Fruit fly (Drosophila melanogaster) whole organism, prepupa: ENCODE results near the gene Slh.

ENCODE experiments used
- Blimp-1 ChIP-seq: fragments of 200-800 bp; sonication (Bioruptor generic); optimal IDR thresholded peaks from 3 replicates; lab custom pipeline; 2017; ENCODE audit warnings: missing biosample characterization, missing genetic modification characterization, mild to moderate bottlenecking, moderate library complexity, missing genetic modification reagents
- CG10669 ChIP-seq: fragments of 200-800 bp; sonication (Bioruptor generic); optimal IDR thresholded peaks from 3 replicates; lab custom pipeline; 2018; ENCODE audit warnings: missing biosample characterization, mild to moderate bottlenecking, missing genetic modification characterization, moderate library complexity
- CG11294 ChIP-seq: fragments of 200-800 bp; sonication (Bioruptor generic); IDR thresholded peaks from 2 replicates; pipeline ENCODE4 v1.3.6; 2022; ENCODE audit warnings: missing biosample characterization, missing genetic modification characterization
- CG11762 ChIP-seq: fragments of 200-800 bp; sonication (Bioruptor generic); optimal IDR thresholded peaks from 3 replicates; lab custom pipeline; 2016; ENCODE audit warnings: missing biosample characterization, missing genetic modification characterization; ENCODE audit not compliant: insufficient read depth
- CG15336 ChIP-seq: fragments of 200-800 bp; sonication (Bioruptor generic); IDR thresholded peaks from 2 replicates; pipeline ENCODE4 v1.3.6; 2022; ENCODE audit warnings: missing biosample characterization, missing genetic modification characterization
- CG1621 ChIP-seq: fragments of 200-800 bp; sonication (Bioruptor generic); optimal IDR thresholded peaks from 3 replicates; lab custom pipeline; 2018; ENCODE audit warnings: missing biosample characterization, mild to moderate bottlenecking, missing genetic modification characterization
- CG3032 ChIP-seq: fragments of 200-800 bp; optimal IDR thresholded peaks from 2 replicates; lab custom pipeline; 2019; ENCODE audit warnings: missing biosample characterization, mild to moderate bottlenecking, missing genetic modification characterization, moderate library complexity
- CG31627 ChIP-seq: fragments of 200-800 bp; sonication (Bioruptor generic); optimal IDR thresholded peaks from 3 replicates; lab custom pipeline; 2016; ENCODE audit warnings: missing biosample characterization, missing genetic modification characterization
- CG34406 ChIP-seq: fragments of 200-800 bp; sonication (Bioruptor generic); optimal IDR thresholded peaks from 3 replicates; lab custom pipeline; 2016; ENCODE audit warnings: missing biosample characterization, missing genetic modification characterization
- CG3919 ChIP-seq: fragments of 200-800 bp; sonication (Bioruptor generic); optimal IDR thresholded peaks from 3 replicates; lab custom pipeline; 2016; ENCODE audit warnings: missing biosample characterization, missing genetic modification characterization
- CG4318 ChIP-seq: fragments of 200-800 bp; sonication (Bioruptor generic); optimal IDR thresholded peaks from 3 replicates; lab custom pipeline; 2017; ENCODE audit warnings: missing biosample characterization, mild to moderate bottlenecking, missing genetic modification characterization
- CG6163 ChIP-seq: fragments of 200-800 bp; sonication (Bioruptor generic); IDR thresholded peaks from 3 replicates; pipeline ENCODE4 v1.3.6; 2022; ENCODE audit warnings: missing biosample characterization, missing genetic modification characterization
- CG6792 ChIP-seq: fragments of 200-800 bp; sonication (Bioruptor generic); optimal IDR thresholded peaks from 3 replicates; lab custom pipeline; 2016; ENCODE audit warnings: missing biosample characterization, missing genetic modification characterization
- CG6808 ChIP-seq: fragments of 200-800 bp; sonication (Bioruptor generic); optimal IDR thresholded peaks from 3 replicates; lab custom pipeline; 2017; ENCODE audit warnings: missing biosample characterization, missing genetic modification characterization, mild to moderate bottlenecking, moderate library complexity, missing genetic modification reagents
- CG6854 ChIP-seq: fragments of 200-800 bp; sonication (Bioruptor generic); optimal IDR thresholded peaks from 2 replicates; lab custom pipeline; 2017; ENCODE audit warnings: missing biosample characterization, mild to moderate bottlenecking, missing genetic modification characterization
- CG8119 ChIP-seq: fragments of 200-800 bp; sonication (Bioruptor generic); IDR thresholded peaks from 3 replicates; pipeline ENCODE4 v1.3.6; 2022; ENCODE audit warnings: missing biosample characterization, missing genetic modification characterization
- CG8319 ChIP-seq: fragments of 200-800 bp; sonication (Bioruptor generic); optimal IDR thresholded peaks from 3 replicates; lab custom pipeline; 2016; ENCODE audit warnings: missing biosample characterization, missing genetic modification characterization
- CG9139 ChIP-seq: fragments of 200-800 bp; sonication (Bioruptor generic); optimal IDR thresholded peaks from 3 replicates; lab custom pipeline; 2017; ENCODE audit warnings: missing biosample characterization, mild to moderate bottlenecking, missing genetic modification characterization
- Eip78C ChIP-seq: fragments of 200-800 bp; sonication (Bioruptor generic); peaks from one replicate; lab custom pipeline; 2016; ENCODE audit warnings: missing biosample characterization, missing genetic modification characterization
- Ets96B ChIP-seq: fragments of 200-800 bp; optimal IDR thresholded peaks from 2 replicates; lab custom pipeline; 2019; ENCODE audit warnings: missing biosample characterization, mild to moderate bottlenecking, missing genetic modification characterization, moderate library complexity
- Hr38 ChIP-seq: sonication (Bioruptor generic); optimal IDR thresholded peaks from 2 replicates; lab custom pipeline; 2016; ENCODE audit warnings: missing biosample characterization, missing genetic modification characterization
- Hr39 ChIP-seq: fragments of 200-800 bp; sonication (Bioruptor generic); optimal IDR thresholded peaks from 2 replicates; lab custom pipeline; 2016; ENCODE audit warnings: missing biosample characterization, missing genetic modification characterization
- Hr4 ChIP-seq: fragments of 200-800 bp; sonication (Bioruptor generic); optimal IDR thresholded peaks from 3 replicates; lab custom pipeline; 2016; ENCODE audit warnings: missing biosample characterization, missing genetic modification characterization
- Lpt ChIP-seq: fragments of 200-800 bp; sonication (Bioruptor generic); optimal IDR thresholded peaks from 3 replicates; lab custom pipeline; 2016; ENCODE audit warnings: missing biosample characterization, missing genetic modification characterization
- Met ChIP-seq: fragments of 200-800 bp; sonication (Bioruptor generic); optimal IDR thresholded peaks from 3 replicates; lab custom pipeline; 2016; ENCODE audit warnings: missing biosample characterization, missing genetic modification characterization
- OdsH ChIP-seq: fragments of 200-800 bp; sonication (Bioruptor generic); optimal IDR thresholded peaks from 3 replicates; lab custom pipeline; 2016; ENCODE audit warnings: missing biosample characterization, missing genetic modification characterization
- Smox ChIP-seq: fragments of 200-800 bp; sonication (Bioruptor generic); optimal IDR thresholded peaks from 3 replicates; lab custom pipeline; 2016; ENCODE audit warnings: missing biosample characterization, missing genetic modification characterization
- Sox102F ChIP-seq: fragments of 200-800 bp; sonication (Bioruptor generic); optimal IDR thresholded peaks from 2 replicates; lab custom pipeline; 2016; ENCODE audit warnings: missing biosample characterization, mild to moderate bottlenecking, missing genetic modification characterization
- Sox14 ChIP-seq: fragments of 200-800 bp; sonication (Bioruptor generic); optimal IDR thresholded peaks from 3 replicates; lab custom pipeline; 2016; ENCODE audit warnings: missing biosample characterization, missing genetic modification characterization
- Sox15 ChIP-seq: fragments of 200-800 bp; sonication (Bioruptor generic); optimal IDR thresholded peaks from 3 replicates; lab custom pipeline; 2016; ENCODE audit warnings: missing biosample characterization, missing genetic modification characterization
- achi ChIP-seq: fragments of 200-800 bp; sonication (Bioruptor generic); optimal IDR thresholded peaks from 3 replicates; lab custom pipeline; 2016; ENCODE audit warnings: missing biosample characterization, missing genetic modification characterization
- cyc ChIP-seq: fragments of 200-800 bp; sonication (Bioruptor generic); optimal IDR thresholded peaks from 3 replicates; lab custom pipeline; 2016; ENCODE audit warnings: missing biosample characterization, missing genetic modification characterization
- dsx ChIP-seq: fragments of 200-800 bp; optimal IDR thresholded peaks from 3 replicates; lab custom pipeline; 2019; ENCODE audit warnings: missing biosample characterization, mild to moderate bottlenecking, missing genetic modification characterization, moderate library complexity; ENCODE audit not compliant: poor library complexity, severe bottlenecking
- eg ChIP-seq: fragments of 200-800 bp; sonication (Bioruptor generic); IDR thresholded peaks from 3 replicates; pipeline ENCODE4 v1.3.6; 2022; ENCODE audit warnings: missing biosample characterization, missing genetic modification characterization
- esn ChIP-seq: fragments of 200-800 bp; sonication (Bioruptor generic); optimal IDR thresholded peaks from 2 replicates; lab custom pipeline; 2016; ENCODE audit warnings: missing biosample characterization, mild to moderate bottlenecking, missing genetic modification characterization, moderate library complexity
- fd59A ChIP-seq: fragments of 200-800 bp; sonication (Bioruptor generic); optimal IDR thresholded peaks from 2 replicates; lab custom pipeline; 2017; ENCODE audit warnings: missing biosample characterization, mild to moderate bottlenecking, missing genetic modification characterization, missing genetic modification reagents
- fd85E ChIP-seq: fragments of 200-800 bp; sonication (Bioruptor generic); optimal IDR thresholded peaks from 3 replicates; lab custom pipeline; 2016; ENCODE audit warnings: missing biosample characterization, missing genetic modification characterization
- fkh ChIP-seq: fragments of 200-800 bp; sonication (Bioruptor generic); optimal IDR thresholded peaks from 3 replicates; lab custom pipeline; 2017; ENCODE audit warnings: missing biosample characterization, mild to moderate bottlenecking, missing genetic modification characterization, moderate library complexity
- lz ChIP-seq: fragments of 200-800 bp; sonication (Bioruptor generic); optimal IDR thresholded peaks from 3 replicates; lab custom pipeline; 2016; ENCODE audit warnings: missing biosample characterization, missing genetic modification characterization
- net ChIP-seq: fragments of 200-800 bp; sonication (Bioruptor generic); optimal IDR thresholded peaks from 3 replicates; lab custom pipeline; 2016; ENCODE audit warnings: missing biosample characterization, missing genetic modification characterization
- pdm3 ChIP-seq: fragments of 200-800 bp; sonication (Bioruptor generic); optimal IDR thresholded peaks from 3 replicates; lab custom pipeline; 2016; ENCODE audit warnings: missing biosample characterization, missing genetic modification characterization
- salr ChIP-seq, 2 experiments: fragments of 200-800 bp; sonication (Bioruptor generic); optimal IDR thresholded peaks; 3 replicates each; lab custom pipeline; 2016 to 2018; ENCODE audit warnings: missing biosample characterization in 2 of 2, missing genetic modification characterization in 2 of 2, mild to moderate bottlenecking in 1 of 2
- spab ChIP-seq: fragments of 200-800 bp; sonication (Bioruptor generic); optimal IDR thresholded peaks from 2 replicates; lab custom pipeline; 2017; ENCODE audit warnings: missing biosample characterization, mild to moderate bottlenecking, missing genetic modification characterization, missing genetic modification reagents
- ss ChIP-seq, 2 experiments: fragments of 200-800 bp; sonication (Bioruptor generic); optimal IDR thresholded peaks; 2 replicates in 1 of 2; 3 replicates in 1 of 2; lab custom pipeline; 2017 to 2018; ENCODE audit warnings: mild to moderate bottlenecking in 2 of 2, missing biosample characterization in 2 of 2, missing genetic modification characterization in 2 of 2, moderate library complexity in 1 of 2
- svp ChIP-seq: fragments of 200-800 bp; sonication (Bioruptor generic); peaks from one replicate; lab custom pipeline; 2016; ENCODE audit warnings: missing biosample characterization, missing genetic modification characterization

Slh gene

DNA sequence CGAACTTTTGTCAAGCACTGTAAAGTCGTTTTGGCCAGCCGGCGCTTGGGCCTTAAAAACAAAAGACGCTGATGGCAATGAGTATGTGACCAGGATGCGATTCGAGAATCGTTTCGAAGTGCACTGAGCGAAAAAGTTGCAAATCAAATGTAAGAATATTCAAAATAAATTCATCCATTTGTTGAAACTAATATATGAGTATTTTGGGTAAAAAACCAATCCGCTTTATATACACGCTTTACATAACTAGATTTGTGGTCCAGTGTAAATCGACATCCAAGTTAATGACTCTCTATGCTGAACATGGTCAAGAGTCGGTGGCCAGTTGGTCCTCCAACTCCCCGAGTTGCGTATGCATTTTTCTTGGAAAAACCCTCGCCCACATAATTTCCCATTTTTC lies 7.2 kb downstream of the Slh start (continued):
- TF ChIP-seq CG3919 (peak; percentile 65), svp (GFP tag; lab: Kevin White, UChicago) (peak; percentile 78), achi (GFP tag; lab: Kevin White, UChicago) (peak; percentile 43), esn (GFP tag; lab: Kevin White, UChicago) (peak; percentile 47), Hr38 (GFP tag; lab: Kevin White, UChicago) (no peak), CG6163 (peak; percentile 52; the same call in 2 of the 3 replicates), eg (no peak), net (GFP tag; lab: Kevin White, UChicago) (no peak), CG11294 (GFP tag; lab: Robert Waterston, UW) (no peak), fd59A (GFP tag; lab: Kevin White, UChicago) (peak; percentile 51), CG1621 (peak; percentile 53), ss (GFP tag; optimal IDR thresholded peaks at IDR 0.05; lab: Kevin White, UChicago) (peak; percentile 4 to 52), CG6792 (GFP tag; lab: Kevin White, UChicago) (peak; percentile 11), Blimp-1 (GFP tag; lab: Kevin White, UChicago) (no peak), Hr39 (GFP tag; lab: Kevin White, UChicago) (peak; percentile 42), salr (GFP tag; optimal IDR thresholded peaks at IDR 0.05; lab: Kevin White, UChicago) (peak; percentile 11 to 52), Sox15 (no peak), CG9139 (no peak), fd85E (GFP tag; lab: Kevin White, UChicago) (no peak), Sox14 (GFP tag; lab: Kevin White, UChicago) (peak; percentile 55), CG10669 (GFP tag; lab: Kevin White, UChicago) (peak; percentile 54), OdsH (peak; percentile 14), CG34406 (GFP tag; lab: Kevin White, UChicago) (peak; percentile 25), CG4318 (GFP tag; lab: Kevin White, UChicago) (no peak), Hr4 (GFP tag; lab: Kevin White, UChicago) (no peak), CG6854 (no peak), CG8119 (0 out of 3 replicates have a peak, but pooled peaks have one; percentile 39), Met (GFP tag; lab: Kevin White, UChicago) (peak; percentile 50), Sox102F (peak; percentile 8), CG6808 (GFP tag; lab: Kevin White, UChicago) (peak; percentile 56), Smox (GFP tag; lab: Kevin White, UChicago) (peak; percentile 40), cyc (GFP tag; lab: Kevin White, UChicago) (peak; percentile 51), CG15336 (GFP tag; lab: Robert Waterston, UW) (no peak), spab (peak; percentile 53), Ets96B (peak; percentile 70), CG3032 (tag; lab: Kevin White, UChicago) (peak; percentile 58), Lpt (no peak)
- TF ChIP-seq, all 60 proteins: peak for 34

DNA sequence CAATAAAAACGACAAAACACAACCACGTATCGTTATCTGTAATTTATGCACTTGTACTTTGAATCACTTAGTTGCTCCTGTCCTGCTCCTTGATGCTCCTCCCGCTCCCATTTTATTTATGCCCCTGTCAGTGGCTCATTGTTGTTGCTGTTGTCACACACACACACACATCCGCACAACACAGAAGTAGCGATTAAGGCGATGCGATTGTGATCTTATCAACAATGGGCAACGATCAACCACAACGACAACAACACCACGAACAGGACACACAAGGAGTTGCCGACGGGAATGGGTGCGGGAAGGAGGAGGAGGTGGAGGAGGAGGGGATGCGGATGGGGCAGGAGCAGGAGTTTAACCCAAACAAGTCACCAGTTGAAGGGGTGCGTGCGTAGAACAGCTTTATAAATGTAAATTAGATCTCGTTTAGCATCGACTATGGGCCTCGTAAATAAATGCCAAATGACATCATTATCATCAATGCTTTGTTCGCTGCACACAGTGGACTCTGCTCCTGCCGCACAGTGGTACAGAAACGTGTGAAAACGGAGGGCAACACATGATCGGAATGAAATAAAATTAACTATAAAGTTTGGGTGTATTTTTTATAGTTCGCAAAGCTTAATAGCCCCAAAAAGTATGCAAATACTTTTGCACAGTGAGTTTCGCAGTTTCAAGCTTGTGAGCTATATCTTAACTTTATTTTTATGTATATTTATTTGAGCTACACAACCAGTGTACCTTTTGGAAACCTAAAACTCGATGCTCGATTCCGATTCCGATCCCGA lies 8.6 kb downstream of the Slh start:
- TF ChIP-seq CG6808 (GFP tag; lab: Kevin White, UChicago) (peak; percentile 66), Hr39 (GFP tag; lab: Kevin White, UChicago) (peak; percentile 17), CG31627 (GFP tag; lab: Kevin White, UChicago) (peak; percentile 15), CG11762 (GFP tag; lab: Kevin White, UChicago) (no peak), spab (peak; percentile 63), Eip78C (GFP tag; lab: Kevin White, UChicago) (peak; percentile 80), ss (GFP tag; optimal IDR thresholded peaks at IDR 0.05; lab: Kevin White, UChicago) (peak; percentile 36 to 48), svp (GFP tag; lab: Kevin White, UChicago) (peak; percentile 85), Sox14 (GFP tag; lab: Kevin White, UChicago) (peak; percentile 25), CG8319 (GFP tag; lab: Kevin White, UChicago) (no peak), Sox102F (peak; percentile 53), eg (no peak), CG6163 (0 out of 3 replicates have a peak, but pooled peaks have one; percentile 15), fd59A (GFP tag; lab: Kevin White, UChicago) (peak; percentile 51), Blimp-1 (GFP tag; lab: Kevin White, UChicago) (no peak), Smox (GFP tag; lab: Kevin White, UChicago) (peak; percentile 32), fkh (no peak), CG3919 (peak; percentile 12), cyc (GFP tag; lab: Kevin White, UChicago) (peak; percentile 26), CG11294 (GFP tag; lab: Robert Waterston, UW) (no peak), pdm3 (GFP tag; lab: Kevin White, UChicago) (no peak), CG34406 (GFP tag; lab: Kevin White, UChicago) (no peak), Hr4 (GFP tag; lab: Kevin White, UChicago) (no peak), CG6792 (GFP tag; lab: Kevin White, UChicago) (peak; percentile 16), dsx (GFP tag; lab: Kevin White, UChicago) (no peak), CG10669 (GFP tag; lab: Kevin White, UChicago) (peak; percentile 52), OdsH (peak; percentile 11), salr (GFP tag; optimal IDR thresholded peaks at IDR 0.05; lab: Kevin White, UChicago) (peak in 1 of 2 experiments; percentile 3), lz (GFP tag; lab: Kevin White, UChicago) (peak; percentile 32)
